Worm (Caenorhabditis elegans) whole organism, L3 larva: ENCODE measurements around the gene jkk-1.

ENCODE experiments used
- aly-2 ChIP-seq: fragments of 150-350 bp; optimal IDR thresholded peaks from 2 replicates; lab custom pipeline; 2014; ENCODE audit warnings: missing biosample characterization, missing genetic modification characterization
- ceh-16 ChIP-seq: sonication (generic microtip); optimal IDR thresholded peaks from 2 replicates; lab custom pipeline; 2017; ENCODE audit warnings: missing biosample characterization, missing genetic modification characterization
- ceh-28 ChIP-seq: fragments of 150-350 bp; optimal IDR thresholded peaks from 2 replicates; lab custom pipeline; 2014; ENCODE audit warnings: missing biosample characterization, missing genetic modification reagents, missing genetic modification characterization
- daf-12 ChIP-seq: fragments of 150-350 bp; optimal IDR thresholded peaks from 2 replicates; lab custom pipeline; 2014; ENCODE audit warnings: missing biosample characterization, missing genetic modification reagents, missing genetic modification characterization
- egl-27 ChIP-seq: sonication (generic microtip); optimal IDR thresholded peaks from 4 replicates; lab custom pipeline; 2017; ENCODE audit warnings: missing biosample characterization, missing genetic modification reagents, missing genetic modification characterization
- egl-5 ChIP-seq: fragments of 150-350 bp; optimal IDR thresholded peaks from 2 replicates; lab custom pipeline; 2017; ENCODE audit warnings: missing biosample characterization, missing genetic modification reagents, missing genetic modification characterization, inconsistent platforms
- elt-1 ChIP-seq: fragments of 150-350 bp; optimal IDR thresholded peaks from 2 replicates; lab custom pipeline; 2014; ENCODE audit warnings: missing biosample characterization, missing genetic modification characterization
- elt-2 ChIP-seq: sonication (generic microtip); optimal IDR thresholded peaks from 2 replicates; lab custom pipeline; 2016; ENCODE audit warnings: missing genetic modification reagents, mild to moderate bottlenecking, missing genetic modification characterization, missing compliant biosample characterization
- elt-3 ChIP-seq, 3 experiments: fragments of 150-350 bp in 1 of 3; sonication (generic microtip) in 2 of 3; optimal IDR thresholded peaks; 2 replicates in 2 of 3; 4 replicates in 1 of 3; lab custom pipeline; 2014 to 2017; ENCODE audit warnings: missing biosample characterization in 3 of 3, missing genetic modification characterization in 3 of 3
- eor-1 ChIP-seq, 2 experiments: fragments of 150-350 bp; optimal IDR thresholded peaks; 2 replicates each; lab custom pipeline; 2014 to 2018; ENCODE audit warnings: missing biosample characterization in 2 of 2, missing genetic modification characterization in 2 of 2
- fkh-10 ChIP-seq: sonication (generic microtip); optimal IDR thresholded peaks from 2 replicates; lab custom pipeline; 2017; ENCODE audit warnings: missing biosample characterization, missing genetic modification reagents, missing genetic modification characterization
- fkh-2 ChIP-seq: fragments of 150-350 bp; optimal IDR thresholded peaks from 2 replicates; lab custom pipeline; 2014; ENCODE audit warnings: missing biosample characterization, missing genetic modification reagents, missing genetic modification characterization
- fos-1 ChIP-seq: fragments of 150-350 bp; optimal IDR thresholded peaks from 2 replicates; lab custom pipeline; 2014; ENCODE audit warnings: missing biosample characterization, missing genetic modification characterization
- hmg-11 ChIP-seq: sonication (generic microtip); optimal IDR thresholded peaks from 2 replicates; lab custom pipeline; 2016; ENCODE audit warnings: missing genetic modification characterization, missing compliant biosample characterization
- jun-1 ChIP-seq: fragments of 150-350 bp; optimal IDR thresholded peaks from 2 replicates; lab custom pipeline; 2014; ENCODE audit warnings: missing biosample characterization, missing genetic modification reagents, missing genetic modification characterization
- lin-15B ChIP-seq: fragments of 150-350 bp; optimal IDR thresholded peaks from 2 replicates; lab custom pipeline; 2014; ENCODE audit warnings: missing biosample characterization, missing genetic modification characterization
- lin-39 ChIP-seq: fragments of 150-350 bp; optimal IDR thresholded peaks from 2 replicates; lab custom pipeline; 2018; ENCODE audit warnings: missing biosample characterization, missing genetic modification reagents, missing genetic modification characterization
- lsy-12 ChIP-seq: sonication (generic microtip); optimal IDR thresholded peaks from 2 replicates; lab custom pipeline; 2016; ENCODE audit warnings: mild to moderate bottlenecking, missing genetic modification characterization, missing compliant biosample characterization
- mdl-1 ChIP-seq: fragments of 150-350 bp; optimal IDR thresholded peaks from 2 replicates; lab custom pipeline; 2014; ENCODE audit warnings: missing biosample characterization, missing genetic modification characterization
- mml-1 ChIP-seq: fragments of 150-350 bp; sonication (generic microtip); optimal IDR thresholded peaks from 3 replicates; lab custom pipeline; 2014; ENCODE audit warnings: missing biosample characterization, missing genetic modification characterization
- nfya-1 ChIP-seq: sonication (generic microtip); optimal IDR thresholded peaks from 2 replicates; lab custom pipeline; 2017; ENCODE audit warnings: missing genetic modification characterization, mild to moderate bottlenecking, missing compliant biosample characterization, antibody characterized with exemption, moderate library complexity; ENCODE audit not compliant: insufficient read depth
- nhr-11 ChIP-seq: fragments of 150-350 bp; optimal IDR thresholded peaks from 2 replicates; lab custom pipeline; 2014; ENCODE audit warnings: missing biosample characterization, missing genetic modification characterization
- nhr-12 ChIP-seq: fragments of 150-350 bp; optimal IDR thresholded peaks from 2 replicates; lab custom pipeline; 2014; ENCODE audit warnings: missing biosample characterization, missing genetic modification characterization
- nhr-23 ChIP-seq: fragments of 150-350 bp; optimal IDR thresholded peaks from 2 replicates; lab custom pipeline; 2014; ENCODE audit warnings: missing biosample characterization, missing genetic modification reagents, missing genetic modification characterization
- nhr-25 ChIP-seq: sonication (generic microtip); optimal IDR thresholded peaks from 2 replicates; lab custom pipeline; 2017; ENCODE audit warnings: missing biosample characterization, missing genetic modification characterization
- nhr-28 ChIP-seq: fragments of 150-350 bp; optimal IDR thresholded peaks from 2 replicates; lab custom pipeline; 2014; ENCODE audit warnings: missing biosample characterization, missing genetic modification characterization
- nhr-43 ChIP-seq: sonication (generic microtip); optimal IDR thresholded peaks from 2 replicates; lab custom pipeline; 2016; ENCODE audit warnings: mild to moderate bottlenecking, missing genetic modification characterization, missing compliant biosample characterization; ENCODE audit not compliant: poor library complexity, severe bottlenecking
- nhr-67 ChIP-seq: fragments of 150-350 bp; optimal IDR thresholded peaks from 2 replicates; lab custom pipeline; 2014; ENCODE audit warnings: missing biosample characterization, missing genetic modification characterization
- nhr-77 ChIP-seq: fragments of 150-350 bp; optimal IDR thresholded peaks from 2 replicates; lab custom pipeline; 2014; ENCODE audit warnings: missing biosample characterization, missing genetic modification characterization
- pha-4 ChIP-seq: fragments of 150-350 bp; optimal IDR thresholded peaks from 2 replicates; lab custom pipeline; 2014; ENCODE audit warnings: missing biosample characterization, missing genetic modification reagents, missing genetic modification characterization
- pqm-1 ChIP-seq: fragments of 150-350 bp; optimal IDR thresholded peaks from 2 replicates; lab custom pipeline; 2017; ENCODE audit warnings: missing biosample characterization, missing genetic modification characterization, inconsistent platforms
- sea-2 ChIP-seq: fragments of 150-350 bp; sonication (generic microtip); optimal IDR thresholded peaks from 4 replicates; lab custom pipeline; 2014; ENCODE audit warnings: missing biosample characterization, missing genetic modification reagents, missing genetic modification characterization
- skn-1 ChIP-seq: fragments of 150-350 bp; optimal IDR thresholded peaks from 2 replicates; lab custom pipeline; 2014; ENCODE audit warnings: missing biosample characterization, missing genetic modification characterization
- snpc-4 ChIP-seq: fragments of 150-350 bp; optimal IDR thresholded peaks from 2 replicates; lab custom pipeline; 2014; ENCODE audit warnings: missing biosample characterization, missing genetic modification characterization
- tbx-2 ChIP-seq: sonication (generic microtip); optimal IDR thresholded peaks from 2 replicates; lab custom pipeline; 2016; ENCODE audit warnings: mild to moderate bottlenecking, missing genetic modification characterization, missing compliant biosample characterization
- unc-39 ChIP-seq: sonication (generic microtip); optimal IDR thresholded peaks from 4 replicates; lab custom pipeline; 2017; ENCODE audit warnings: missing biosample characterization, missing genetic modification characterization
- unc-62 ChIP-seq: fragments of 150-350 bp; sonication (generic microtip); optimal IDR thresholded peaks from 4 replicates; lab custom pipeline; 2014; ENCODE audit warnings: missing biosample characterization, missing genetic modification reagents, missing genetic modification characterization
- zag-1 ChIP-seq: fragments of 150-350 bp; optimal IDR thresholded peaks from 2 replicates; lab custom pipeline; 2014; ENCODE audit warnings: missing biosample characterization, missing genetic modification characterization
- ztf-11 ChIP-seq: fragments of 150-350 bp; optimal IDR thresholded peaks from 2 replicates; lab custom pipeline; 2014; ENCODE audit warnings: missing biosample characterization, missing genetic modification characterization
- ztf-4 ChIP-seq: fragments of 150-350 bp; optimal IDR thresholded peaks from 2 replicates; lab custom pipeline; 2014; ENCODE audit warnings: missing biosample characterization, missing genetic modification characterization

jkk-1 gene

ce11 chrX:5329236-5329635 lies 39.0 kb upstream of the jkk-1 start, which contains the start of gene C26B9.5:
TSS of gene C26B9.5 (plus strand) at chrX:5329479.
- TF ChIP-seq unc-62 (GFP tag; lab: Kevin White, UChicago) (no peak), sea-2 (GFP tag; lab: Kevin White, UChicago) (no peak), fos-1 (no peak), fkh-2 (tag; lab: Kevin White, UChicago) (no peak), jun-1 (no peak), pha-4 (tag; lab: Kevin White, UChicago) (no peak), nhr-77 (tag; lab: Kevin White, UChicago) (no peak), egl-27 (no peak), pqm-1 (peak; percentile 68), elt-2 (tag; lab: Kevin White, UChicago) (peak; percentile 54), nhr-67 (tag; lab: Kevin White, UChicago) (no peak), mdl-1 (tag; lab: Kevin White, UChicago) (no peak), skn-1 (tag; lab: Kevin White, UChicago) (peak; percentile 69), nhr-11 (no peak)

- TF ChIP-seq pha-4 (tag; lab: Kevin White, UChicago) (no peak), egl-5 (no peak), tbx-2 (tag; lab: Kevin White, UChicago) (no peak), skn-1 (tag; lab: Kevin White, UChicago) (no peak), elt-1 (tag; lab: Kevin White, UChicago) (no peak), nhr-11 (no peak), aly-2 (tag; lab: Kevin White, UChicago) (no peak), nhr-43 (tag; lab: Kevin White, UChicago) (no peak)
These were observed 37.5 kb upstream of the jkk-1 start for ce11 chrX:5330765-5331164.

- no peak for TF ChIP-seq mdl-1 (tag; lab: Kevin White, UChicago)
- no peak for TF ChIP-seq pqm-1
- TF ChIP-seq zag-1 (tag; lab: Kevin White, UChicago), result no peak
- no peak for TF ChIP-seq fos-1
- TF ChIP-seq pha-4 (tag; lab: Kevin White, UChicago), result no peak
- TF ChIP-seq ceh-16, result no peak
These were observed 32.9 kb upstream of the jkk-1 start, which contains the start of gene C26B9.6 for ce11 chrX:5335368-5335767. TSS of gene C26B9.6 (minus strand) at chrX:5335468.

- TF ChIP-seq jun-1 (peak; percentile 68), aly-2 (tag; lab: Kevin White, UChicago) (no peak), nhr-12 (tag; lab: Kevin White, UChicago) (no peak), nhr-28 (tag; lab: Kevin White, UChicago) (no peak), mml-1 (no peak), lin-39 (tag; lab: Kevin White, UChicago) (peak; percentile 71), elt-2 (tag; lab: Kevin White, UChicago) (peak; percentile 59), hmg-11 (tag; lab: Kevin White, UChicago) (peak; percentile 56), ceh-28 (tag; lab: Kevin White, UChicago) (peak; percentile 33), mdl-1 (tag; lab: Kevin White, UChicago) (peak; percentile 6), egl-27 (peak; percentile 41), snpc-4 (peak; percentile 59), nhr-43 (tag; lab: Kevin White, UChicago) (peak; percentile 74), nhr-23 (tag; lab: Kevin White, UChicago) (peak; percentile 75), tbx-2 (tag; lab: Kevin White, UChicago) (peak; percentile 4), lsy-12 (peak; percentile 30), pqm-1 (peak; percentile 52), ceh-16 (no peak), pha-4 (tag; lab: Kevin White, UChicago) (peak; percentile 71), nfya-1 (tag; lab: Kevin White, UChicago) (peak; percentile 84), eor-1 (tag; optimal IDR thresholded peaks at IDR 0.05; lab: Kevin White, UChicago) (no peak), nhr-25 (tag; lab: Kevin White, UChicago) (peak; percentile 80), unc-39 (tag; lab: Kevin White, UChicago) (no peak), ztf-11 (no peak), elt-3 (tag; optimal IDR thresholded peaks at IDR 0.05; lab: Kevin White, UChicago) (no peak), fkh-10 (GFP tag; lab: Kevin White, UChicago) (no peak), lin-15B (tag; lab: Kevin White, UChicago) (peak; percentile 29), skn-1 (tag; lab: Kevin White, UChicago) (no peak), daf-12 (no peak), nhr-77 (tag; lab: Kevin White, UChicago) (no peak), ztf-4 (tag; lab: Kevin White, UChicago) (no peak)
These were observed 31.8 kb upstream of the jkk-1 start for ce11 chrX:5336498-5336897.
